Fruit fly (Drosophila melanogaster): Measurements from ENCODE around the gene CG7215.

The CG7215 gene

DNA sequence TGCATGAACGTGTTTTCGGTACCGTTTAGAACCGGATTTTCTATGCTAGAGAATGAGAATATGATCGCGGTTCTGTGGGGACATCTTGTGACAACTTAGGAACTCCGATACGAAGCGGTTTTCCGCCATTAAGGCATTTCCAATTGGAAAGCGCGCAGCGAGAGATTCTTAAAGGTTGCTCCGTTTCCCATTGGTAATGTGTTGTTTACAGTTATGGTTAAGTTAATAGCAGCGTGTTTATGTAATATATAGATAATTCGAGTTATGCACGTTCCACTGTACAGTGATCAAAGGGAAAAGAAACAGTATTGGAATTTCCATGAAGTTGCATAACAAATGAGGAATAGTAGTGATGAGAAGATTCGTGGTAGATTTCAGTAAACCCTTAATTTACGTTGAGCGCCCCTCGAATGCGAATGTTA, 1.9 kb upstream of the CG7215 start (continued):
- TF ChIP-seq fd85E (GFP tag; optimal IDR thresholded peaks at IDR 0.05) (no peak), esn (GFP tag; optimal IDR thresholded peaks at IDR 0.05) (peak; percentile 31), pdm3 (GFP tag; optimal IDR thresholded peaks at IDR 0.05) (peak; percentile 29), Gug (GFP tag; IDR thresholded peaks at IDR 0.05) (no peak), CG11902 (GFP tag; optimal IDR thresholded peaks at IDR 0.05) (no peak), CG31627 (GFP tag; optimal IDR thresholded peaks at IDR 0.05) (peak; percentile 56), achi (GFP tag; optimal IDR thresholded peaks at IDR 0.05) (peak; percentile 47), CG1621 (tag; optimal IDR thresholded peaks at IDR 0.05) (peak; percentile 22)

DNA sequence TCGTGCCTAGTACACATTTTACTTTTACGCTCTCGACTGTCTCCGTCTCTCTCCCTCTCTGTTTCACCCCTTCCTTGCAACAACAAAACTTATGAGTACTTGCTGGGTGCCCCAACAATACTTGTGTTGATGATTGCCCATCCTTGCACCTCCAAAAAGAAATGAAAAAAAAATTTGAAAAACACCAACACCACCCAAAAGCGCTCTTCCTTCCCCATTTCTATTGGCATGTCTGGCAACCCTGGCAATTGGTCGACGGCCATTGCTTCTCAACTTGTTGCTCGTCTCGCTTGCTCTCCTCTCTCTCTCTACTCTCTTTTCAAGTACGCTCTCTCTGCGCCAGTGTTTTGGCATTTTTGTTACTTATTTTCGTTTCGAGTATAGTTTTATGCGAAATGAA, 1.3 kb upstream of the CG7215 start:
- TF ChIP-seq acj6 (GFP tag; optimal IDR thresholded peaks at IDR 0.05) = peak; percentile 1
- no peak for TF ChIP-seq Ets21C (GFP tag; optimal IDR thresholded peaks at IDR 0.05)
- TF ChIP-seq Hr4 (GFP tag; optimal IDR thresholded peaks at IDR 0.05) = peak; percentile 11
- TF ChIP-seq dsx (GFP tag; optimal IDR thresholded peaks at IDR 0.05; ENCODE audit: poor library complexity, severe bottlenecking) = peak; percentile 19
- TF ChIP-seq CG6163 (GFP tag; IDR thresholded peaks at IDR 0.05) = peak; percentile 45; the same call in 2 of the 3 replicates
- peak; percentile 23 for TF ChIP-seq Lpt (GFP tag; optimal IDR thresholded peaks at IDR 0.05)
- no peak for TF ChIP-seq Eip75B (GFP tag; optimal IDR thresholded peaks at IDR 0.05)
- peak; percentile 54 for TF ChIP-seq CG3919 (GFP tag; optimal IDR thresholded peaks at IDR 0.05)
- TF ChIP-seq CG6808 (GFP tag; optimal IDR thresholded peaks at IDR 0.05) = peak; percentile 58
- no peak for TF ChIP-seq CG8319 (GFP tag; optimal IDR thresholded peaks at IDR 0.05)
- TF ChIP-seq CG7368 (GFP tag; optimal IDR thresholded peaks at IDR 0.05) = peak; percentile 59
- TF ChIP-seq CG10669 (GFP tag; optimal IDR thresholded peaks at IDR 0.05) = no peak
- peak; percentile 5 for TF ChIP-seq CG11762 (GFP tag; optimal IDR thresholded peaks at IDR 0.05; ENCODE audit: insufficient read depth)
- peak in 1 of 2 experiments; percentile 12 for TF ChIP-seq ss (GFP tag; optimal IDR thresholded peaks at IDR 0.05)
- TF ChIP-seq CG32006 (GFP tag; optimal IDR thresholded peaks at IDR 0.05) = peak; percentile 18
- peak; percentile 33 for TF ChIP-seq OdsH (GFP tag; optimal IDR thresholded peaks at IDR 0.05)
- TF ChIP-seq Hr39 (GFP tag; optimal IDR thresholded peaks at IDR 0.05) = peak; percentile 25
- no peak for TF ChIP-seq CG4318 (GFP tag; optimal IDR thresholded peaks at IDR 0.05)
- peak; percentile 39 for TF ChIP-seq net (GFP tag; optimal IDR thresholded peaks at IDR 0.05)
- TF ChIP-seq achi (GFP tag; optimal IDR thresholded peaks at IDR 0.05) = peak; percentile 35
- TF ChIP-seq fd85E (GFP tag; optimal IDR thresholded peaks at IDR 0.05) = no peak
- TF ChIP-seq CG34406 (GFP tag; optimal IDR thresholded peaks at IDR 0.05) = peak; percentile 52
- TF ChIP-seq CG8119 (GFP tag; IDR thresholded peaks at IDR 0.05) = no peak; the same call in 2 of the 3 replicates
- 0 out of 2 replicates have a peak, but pooled peaks have one; percentile 10 for TF ChIP-seq CG15336 (GFP tag; IDR thresholded peaks at IDR 0.05)
- peak; percentile 14 for TF ChIP-seq Met (GFP tag; optimal IDR thresholded peaks at IDR 0.05)
- TF ChIP-seq svp (GFP tag) = no peak
- peak; percentile 32 for TF ChIP-seq topi (GFP tag; optimal IDR thresholded peaks at IDR 0.05)
- no peak for TF ChIP-seq CG1621 (tag; optimal IDR thresholded peaks at IDR 0.05)
- peak; percentile 29 for TF ChIP-seq CG31627 (GFP tag; optimal IDR thresholded peaks at IDR 0.05)
- TF ChIP-seq Sox102F (GFP tag; optimal IDR thresholded peaks at IDR 0.05) = peak; percentile 33
- TF ChIP-seq esn (GFP tag; optimal IDR thresholded peaks at IDR 0.05) = peak; percentile 49
- no peak for TF ChIP-seq Blimp-1 (GFP tag; optimal IDR thresholded peaks at IDR 0.05)
- TF ChIP-seq Sox14 (GFP tag; optimal IDR thresholded peaks at IDR 0.05) = peak; percentile 38
- no peak for TF ChIP-seq CG16779 (tag; optimal IDR thresholded peaks at IDR 0.05)
- TF ChIP-seq vri (GFP tag; optimal IDR thresholded peaks at IDR 0.05) = peak; percentile 4
- peak; percentile 36 for TF ChIP-seq CG8632 (GFP tag; optimal IDR thresholded peaks at IDR 0.05)
- peak; percentile 47; the same call in 2 of the 3 replicates for TF ChIP-seq eg (GFP tag; IDR thresholded peaks at IDR 0.05)
- TF ChIP-seq CG6276 (GFP tag; optimal IDR thresholded peaks at IDR 0.05) = no peak
- TF ChIP-seq CG9139 (GFP tag; optimal IDR thresholded peaks at IDR 0.05) = peak; percentile 25
- TF ChIP-seq CG11902 (GFP tag; optimal IDR thresholded peaks at IDR 0.05) = no peak
